Fruit fly (Drosophila melanogaster) whole organism, embryonic: ENCODE results near the gene mask.

Source experiments
- CG10565 ChIP-seq: fragments of 200-800 bp; sonication (Bioruptor generic); optimal IDR thresholded peaks from 3 replicates; lab custom pipeline; 2016; ENCODE audit warnings: missing biosample characterization, mild to moderate bottlenecking, missing genetic modification characterization
- CG15073 ChIP-seq: fragments of 200-800 bp; sonication (Bioruptor generic); optimal IDR thresholded peaks from 2 replicates; lab custom pipeline; 2016; ENCODE audit warnings: missing biosample characterization, missing genetic modification characterization
- insv ChIP-seq, 2 experiments: fragments of 200-800 bp; sonication (Bioruptor generic); optimal IDR thresholded peaks; 3 replicates each; lab custom pipeline; 2016 to 2018; ENCODE audit warnings: missing biosample characterization in 2 of 2, missing genetic modification characterization in 2 of 2

- TF ChIP-seq CG10565 (GFP tag; lab: Kevin White, UChicago), result no peak
- TF ChIP-seq insv (GFP tag; optimal IDR thresholded peaks at IDR 0.05; lab: Kevin White, UChicago), result no peak
- no peak for TF ChIP-seq CG15073 (GFP tag; lab: Kevin White, UChicago)
Measured at dm6 chr3R:24203426-24203825, 26.9 kb upstream of the mask start.
